Fruit fly (Drosophila melanogaster) whole organism, embryonic: Measurements from ENCODE around the gene CG42542.

Experiments
- Hr78 ChIP-seq, 2 experiments: fragments of 200-800 bp in 1 of 2; fragments of >200 bp in 1 of 2; sonication (Bioruptor generic) in 1 of 2; optimal IDR thresholded peaks; 2 replicates each; lab custom pipeline; 2017 to 2019; ENCODE audit warnings: missing biosample characterization in 2 of 2, missing genetic modification characterization in 2 of 2, mild to moderate bottlenecking in 1 of 2, moderate library complexity in 1 of 2
- Rfx ChIP-seq: fragments of 200-800 bp; sonication (Bioruptor generic); IDR thresholded peaks from 2 replicates; pipeline ENCODE4 v1.3.6; 2022; ENCODE audit warnings: missing biosample characterization, missing genetic modification characterization
- bigmax ChIP-seq: fragments of 200-800 bp; sonication (Bioruptor generic); optimal IDR thresholded peaks from 2 replicates; lab custom pipeline; 2018; ENCODE audit warnings: missing biosample characterization, mild to moderate bottlenecking, missing genetic modification characterization
- hb ChIP-seq: fragments of 200-800 bp; sonication (Bioruptor generic); IDR thresholded peaks from 3 replicates; pipeline ENCODE4 v1.3.6; 2022; ENCODE audit warnings: missing biosample characterization, missing genetic modification characterization; ENCODE audit not compliant: partially characterized antibody

dm6 chr3R:15213362-15213989 is 17.1 kb downstream of the CG42542 start, which contains the start of the genes CG6654 and CG4210:
- no peak for TF ChIP-seq hb (GFP tag; lab: Robert Waterston, UW)
- TF ChIP-seq Hr78 (GFP tag; optimal IDR thresholded peaks at IDR 0.05; lab: Kevin White, UChicago) = no peak
- no peak for TF ChIP-seq bigmax (GFP tag; lab: Kevin White, UChicago)
- TF ChIP-seq Rfx = no peak
